Fruit fly (Drosophila melanogaster) Kc167 (cell line): ENCODE measurements around the gene Clbn.

ENCODE experiments used
- Myc ChIP-seq: fragments of >200 bp; optimal IDR thresholded peaks from 2 replicates; lab custom pipeline; 2017; ENCODE audit warnings: missing external identifiers
- Sin3A ChIP-seq: fragments of >200 bp; optimal IDR thresholded peaks from 2 replicates; lab custom pipeline; 2018; ENCODE audit warnings: missing external identifiers
- h ChIP-seq: fragments of >200 bp; optimal IDR thresholded peaks from 3 replicates; lab custom pipeline; 2018; ENCODE audit warnings: missing external identifiers
- insv ChIP-seq: fragments of >200 bp; optimal IDR thresholded peaks from 3 replicates; lab custom pipeline; 2018; ENCODE audit warnings: missing external identifiers
- psq ChIP-seq: fragments of >200 bp; optimal IDR thresholded peaks from 2 replicates; lab custom pipeline; 2017; ENCODE audit warnings: missing external identifiers
- ttk ChIP-seq: sonication (Bioruptor generic); optimal IDR thresholded peaks from 2 replicates; lab custom pipeline; 2017; ENCODE audit warnings: missing external identifiers

Gene Clbn

DNA sequence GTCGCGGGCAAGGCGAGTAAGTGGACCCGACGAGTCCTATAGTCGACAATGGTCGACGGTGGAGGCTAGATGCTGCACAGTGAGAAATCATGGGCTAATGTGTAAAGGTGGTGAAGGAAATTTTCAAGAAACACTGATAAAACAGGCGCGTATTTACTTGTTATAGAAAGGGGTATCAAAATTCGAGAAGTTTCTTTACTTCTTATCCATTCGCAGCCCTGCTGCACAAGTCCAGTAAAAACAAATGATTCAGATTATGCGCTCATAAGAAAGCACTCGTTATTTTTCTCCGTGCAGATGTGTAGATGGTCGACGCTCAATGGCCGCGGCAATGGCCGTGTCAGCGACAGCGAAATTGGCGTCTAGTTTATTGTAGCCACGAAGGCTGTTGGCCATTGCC is 49.2 kb downstream of the Clbn start:
- TF ChIP-seq Myc (no peak), psq (lab: Kevin White, UChicago) (no peak), ttk (lab: Kevin White, UChicago) (no peak), insv (no peak), h (lab: Kevin White, UChicago) (no peak), Sin3A (lab: Kevin White, UChicago) (no peak)

DNA sequence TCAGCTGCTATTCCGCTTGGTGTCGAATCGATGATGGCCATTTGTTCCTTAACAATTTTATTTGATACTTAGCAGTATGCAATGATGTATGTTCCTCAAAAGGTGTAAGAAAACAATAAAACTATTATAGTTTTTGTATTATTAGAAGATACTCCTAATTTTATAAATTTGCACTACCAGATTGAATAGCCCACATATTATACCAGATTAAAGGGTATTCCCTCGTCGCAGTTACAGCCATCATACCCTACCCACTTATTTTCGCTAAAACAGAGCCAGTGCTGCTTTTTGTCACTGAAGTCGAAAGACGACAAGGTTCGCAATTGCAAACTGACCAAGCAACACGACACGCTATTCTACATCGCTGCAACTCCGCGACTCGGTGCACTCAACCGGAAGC is 50.1 kb downstream of the Clbn start:
- no peak for TF ChIP-seq insv
- TF ChIP-seq Sin3A (lab: Kevin White, UChicago) = no peak
- TF ChIP-seq psq (lab: Kevin White, UChicago) = no peak
- no peak for TF ChIP-seq Myc
- no peak for TF ChIP-seq ttk (lab: Kevin White, UChicago)
- no peak for TF ChIP-seq h (lab: Kevin White, UChicago)

dm6 chr3R:25178521-25178920 is 51.2 kb downstream of the Clbn start:
- TF ChIP-seq Myc (no peak), insv (no peak), ttk (lab: Kevin White, UChicago) (no peak), psq (lab: Kevin White, UChicago) (no peak), h (lab: Kevin White, UChicago) (no peak), Sin3A (lab: Kevin White, UChicago) (no peak)
